Fruit fly (Drosophila melanogaster) whole organism, embryonic: ENCODE data around the gene Vps13D.

Experiments
- Ada2b ChIP-seq: fragments of 200-800 bp; sonication (Bioruptor generic); IDR thresholded peaks from 2 replicates; pipeline ENCODE4 v1.3.6; 2022; ENCODE audit warnings: missing biosample characterization, missing genetic modification characterization
- Antp ChIP-seq: fragments of 200-800 bp; sonication (Bioruptor generic); optimal IDR thresholded peaks from 3 replicates; lab custom pipeline; 2016; ENCODE audit warnings: missing biosample characterization, missing genetic modification characterization
- Bdp1 ChIP-seq: fragments of 200-800 bp; sonication (Bioruptor generic); optimal IDR thresholded peaks from 3 replicates; lab custom pipeline; 2016; ENCODE audit warnings: missing biosample characterization, missing genetic modification characterization
- BtbVII ChIP-seq: fragments of 200-800 bp; sonication (Bioruptor generic); optimal IDR thresholded peaks from 3 replicates; lab custom pipeline; 2017; ENCODE audit warnings: missing biosample characterization, mild to moderate bottlenecking, missing genetic modification characterization
- Bteb2 ChIP-seq: fragments of 200-800 bp; sonication (Bioruptor generic); optimal IDR thresholded peaks from 2 replicates; lab custom pipeline; 2016; ENCODE audit warnings: missing biosample characterization, missing genetic modification characterization
- CG1024 ChIP-seq: fragments of 200-800 bp; sonication (Bioruptor generic); IDR thresholded peaks from 2 replicates; pipeline ENCODE4 v1.3.6; 2022; ENCODE audit warnings: missing biosample characterization, missing genetic modification characterization
- CG10321 ChIP-seq: fragments of 200-800 bp; sonication (Bioruptor generic); IDR thresholded peaks from 2 replicates; pipeline ENCODE4 v1.3.6; 2022; ENCODE audit warnings: missing biosample characterization, missing genetic modification characterization
- CG11560 ChIP-seq: fragments of 200-800 bp; sonication (Bioruptor generic); IDR thresholded peaks from 3 replicates; pipeline ENCODE4 v1.3.6; 2022; ENCODE audit warnings: missing biosample characterization, missing genetic modification characterization
- CG1233 ChIP-seq: fragments of 200-800 bp; sonication (Bioruptor generic); optimal IDR thresholded peaks from 4 replicates; lab custom pipeline; 2018; ENCODE audit warnings: missing biosample characterization, mild to moderate bottlenecking, missing genetic modification characterization
- CG14667 ChIP-seq: fragments of 200-800 bp; sonication (Bioruptor generic); IDR thresholded peaks from 2 replicates; pipeline ENCODE4 v1.3.6; 2022; ENCODE audit warnings: missing biosample characterization, missing genetic modification characterization
- CG14860 ChIP-seq: fragments of 200-800 bp; sonication (Bioruptor generic); IDR thresholded peaks from 3 replicates; pipeline ENCODE4 v1.3.6; 2022; ENCODE audit warnings: missing biosample characterization, missing genetic modification characterization; ENCODE audit not compliant: partially characterized antibody
- CG16813 ChIP-seq: fragments of 200-800 bp; sonication (Bioruptor generic); IDR thresholded peaks from 3 replicates; pipeline ENCODE4 v1.3.6; 2022; ENCODE audit warnings: missing biosample characterization, missing genetic modification characterization; ENCODE audit not compliant: partially characterized antibody
- CG2120 ChIP-seq: fragments of 200-800 bp; sonication (Bioruptor generic); optimal IDR thresholded peaks from 3 replicates; lab custom pipeline; 2016; ENCODE audit warnings: missing biosample characterization, missing genetic modification characterization
- CG2129 ChIP-seq: fragments of 200-800 bp; sonication (Bioruptor generic); IDR thresholded peaks from 2 replicates; pipeline ENCODE4 v1.3.6; 2022; ENCODE audit warnings: missing biosample characterization, missing genetic modification characterization; ENCODE audit not compliant: partially characterized antibody
- CG2678 ChIP-seq: fragments of 200-800 bp; sonication (Bioruptor generic); optimal IDR thresholded peaks from 3 replicates; lab custom pipeline; 2019; ENCODE audit warnings: missing biosample characterization, mild to moderate bottlenecking, missing genetic modification characterization, moderate library complexity
- CG32767 ChIP-seq: fragments of 200-800 bp; sonication (Bioruptor generic); IDR thresholded peaks from 2 replicates; pipeline ENCODE4 v1.3.6; 2022; ENCODE audit warnings: missing biosample characterization, missing genetic modification characterization
- CG4282 ChIP-seq: fragments of 200-800 bp; sonication (Bioruptor generic); optimal IDR thresholded peaks from 2 replicates; lab custom pipeline; 2016; ENCODE audit warnings: missing biosample characterization, missing genetic modification characterization
- CG43689 ChIP-seq: fragments of 200-800 bp; sonication (Bioruptor generic); IDR thresholded peaks from 2 replicates; pipeline ENCODE4 v1.3.6; 2022; ENCODE audit warnings: missing biosample characterization, missing genetic modification characterization
- CG6254 ChIP-seq: fragments of 200-800 bp; sonication (Bioruptor generic); optimal IDR thresholded peaks from 3 replicates; lab custom pipeline; 2017; ENCODE audit warnings: mild to moderate bottlenecking, missing biosample characterization, missing genetic modification reagents, missing genetic modification characterization
- CG6683 ChIP-seq: fragments of 200-800 bp; sonication (Bioruptor generic); optimal IDR thresholded peaks from 2 replicates; lab custom pipeline; 2017; ENCODE audit warnings: missing biosample characterization, mild to moderate bottlenecking, missing genetic modification characterization, missing genetic modification reagents
- CG8281 ChIP-seq: fragments of 200-800 bp; sonication (Bioruptor generic); optimal IDR thresholded peaks from 2 replicates; lab custom pipeline; 2018; ENCODE audit warnings: missing biosample characterization, mild to moderate bottlenecking, missing genetic modification characterization, moderate library complexity
- CG8388 ChIP-seq: fragments of 200-800 bp; sonication (Bioruptor generic); optimal IDR thresholded peaks from 2 replicates; lab custom pipeline; 2019; ENCODE audit warnings: missing biosample characterization, mild to moderate bottlenecking, missing genetic modification characterization, moderate library complexity
- D ChIP-seq, 2 experiments: fragments of 200-800 bp in 1 of 2; fragments of >200 bp in 1 of 2; sonication (Bioruptor generic) in 1 of 2; optimal IDR thresholded peaks; 2 replicates in 1 of 2; 3 replicates in 1 of 2; lab custom pipeline; 2017; ENCODE audit warnings: mild to moderate bottlenecking in 1 of 2, missing biosample characterization in 1 of 2, missing genetic modification characterization in 1 of 2, missing genetic modification reagents in 1 of 2
- D19B ChIP-seq: fragments of 200-800 bp; sonication (Bioruptor generic); optimal IDR thresholded peaks from 2 replicates; lab custom pipeline; 2017; ENCODE audit warnings: missing biosample characterization, mild to moderate bottlenecking, missing genetic modification characterization
- Dfd ChIP-seq, 2 experiments: fragments of >200 bp; optimal IDR thresholded peaks; 2 replicates each; lab custom pipeline; 2017; ENCODE audit warnings: missing biosample characterization in 2 of 2, missing genetic modification characterization in 2 of 2
- Drgx ChIP-seq: fragments of 200-800 bp; sonication (Bioruptor generic); IDR thresholded peaks from 2 replicates; pipeline ENCODE4 v1.3.6; 2022; ENCODE audit warnings: missing biosample characterization, missing genetic modification characterization
- Gsc ChIP-seq: fragments of 200-800 bp; sonication (Bioruptor generic); IDR thresholded peaks from 2 replicates; pipeline ENCODE4 v1.3.6; 2022; ENCODE audit warnings: missing biosample characterization, missing genetic modification characterization
- Hand ChIP-seq: fragments of 200-800 bp; sonication (Bioruptor generic); optimal IDR thresholded peaks from 2 replicates; lab custom pipeline; 2017; ENCODE audit warnings: mild to moderate bottlenecking, missing biosample characterization, missing genetic modification reagents, missing genetic modification characterization
- HmgZ ChIP-seq: fragments of 200-800 bp; sonication (Bioruptor generic); optimal IDR thresholded peaks from 2 replicates; lab custom pipeline; 2018; ENCODE audit warnings: missing biosample characterization, mild to moderate bottlenecking, missing genetic modification characterization
- Rfx ChIP-seq: fragments of 200-800 bp; sonication (Bioruptor generic); IDR thresholded peaks from 2 replicates; pipeline ENCODE4 v1.3.6; 2022; ENCODE audit warnings: missing biosample characterization, missing genetic modification characterization
- Scr ChIP-seq: fragments of 200-800 bp; sonication (Bioruptor generic); IDR thresholded peaks from 2 replicates; pipeline ENCODE4 v1.3.6; 2022; ENCODE audit warnings: missing biosample characterization, missing genetic modification characterization; ENCODE audit not compliant: partially characterized antibody
- bsh ChIP-seq, 2 experiments: fragments of 200-800 bp; sonication (Bioruptor generic); optimal IDR thresholded peaks; 2 replicates each; lab custom pipeline; 2017 to 2018; ENCODE audit warnings: mild to moderate bottlenecking in 2 of 2, missing biosample characterization in 2 of 2, missing genetic modification characterization in 2 of 2, moderate library complexity in 1 of 2
- cwo ChIP-seq: fragments of 200-800 bp; sonication (Bioruptor generic); optimal IDR thresholded peaks from 3 replicates; lab custom pipeline; 2017; ENCODE audit warnings: missing biosample characterization, missing genetic modification characterization, mild to moderate bottlenecking, moderate library complexity, missing genetic modification reagents
- en ChIP-seq: fragments of 200-800 bp; sonication (Bioruptor generic); optimal IDR thresholded peaks from 2 replicates; lab custom pipeline; 2016; ENCODE audit warnings: missing biosample characterization, missing genetic modification characterization
- fd96Cb ChIP-seq: fragments of 200-800 bp; sonication (Bioruptor generic); optimal IDR thresholded peaks from 2 replicates; lab custom pipeline; 2018; ENCODE audit warnings: missing biosample characterization, mild to moderate bottlenecking, missing genetic modification characterization, moderate library complexity
- gsb-n ChIP-seq: fragments of 200-800 bp; sonication (Bioruptor generic); optimal IDR thresholded peaks from 3 replicates; lab custom pipeline; 2018; ENCODE audit warnings: missing biosample characterization, mild to moderate bottlenecking, missing genetic modification characterization
- ham ChIP-seq: fragments of 200-800 bp; sonication (Bioruptor generic); IDR thresholded peaks from 2 replicates; pipeline ENCODE4 v1.3.6; 2022; ENCODE audit warnings: missing biosample characterization, missing genetic modification characterization
- hth ChIP-seq: fragments of >200 bp; optimal IDR thresholded peaks from 2 replicates; lab custom pipeline; 2017; ENCODE audit warnings: inconsistent platforms
- lbe ChIP-seq: fragments of 200-800 bp; sonication (Bioruptor generic); optimal IDR thresholded peaks from 2 replicates; lab custom pipeline; 2016; ENCODE audit warnings: missing biosample characterization, mild to moderate bottlenecking, missing genetic modification characterization
- nau ChIP-seq: fragments of 200-800 bp; sonication (Bioruptor generic); optimal IDR thresholded peaks from 3 replicates; lab custom pipeline; 2017; ENCODE audit warnings: missing biosample characterization, mild to moderate bottlenecking, missing genetic modification characterization, missing genetic modification reagents
- onecut ChIP-seq: fragments of 200-800 bp; sonication (Bioruptor generic); IDR thresholded peaks from 2 replicates; pipeline ENCODE4 v1.3.6; 2022; ENCODE audit warnings: missing biosample characterization, missing genetic modification characterization
- pb ChIP-seq: fragments of 200-800 bp; sonication (Bioruptor generic); optimal IDR thresholded peaks from 3 replicates; lab custom pipeline; 2016; ENCODE audit warnings: missing biosample characterization, missing genetic modification characterization
- pho ChIP-seq: fragments of 200-800 bp; sonication (Bioruptor generic); optimal IDR thresholded peaks from 2 replicates; lab custom pipeline; 2016; ENCODE audit warnings: missing biosample characterization, missing genetic modification characterization
- pzg ChIP-seq: fragments of 200-800 bp; sonication (Bioruptor generic); optimal IDR thresholded peaks from 3 replicates; lab custom pipeline; 2018; ENCODE audit warnings: missing biosample characterization, mild to moderate bottlenecking, missing genetic modification characterization, moderate library complexity
- sim ChIP-seq: fragments of 200-800 bp; sonication (Bioruptor generic); IDR thresholded peaks from 2 replicates; pipeline ENCODE4 v1.3.6; 2022; ENCODE audit warnings: missing biosample characterization, missing genetic modification characterization
- slou ChIP-seq: fragments of 200-800 bp; sonication (Bioruptor generic); optimal IDR thresholded peaks from 3 replicates; lab custom pipeline; 2016; ENCODE audit warnings: missing biosample characterization, missing genetic modification characterization
- tll ChIP-seq, 2 experiments: fragments of 200-800 bp in 1 of 2; fragments of >200 bp in 1 of 2; sonication (Bioruptor generic) in 1 of 2; optimal IDR thresholded peaks; 2 replicates each; lab custom pipeline; 2017 to 2019; ENCODE audit warnings: missing biosample characterization in 2 of 2, missing genetic modification characterization in 2 of 2, mild to moderate bottlenecking in 1 of 2, moderate library complexity in 1 of 2
- trem ChIP-seq: fragments of 200-800 bp; optimal IDR thresholded peaks from 3 replicates; lab custom pipeline; 2019; ENCODE audit warnings: missing biosample characterization, mild to moderate bottlenecking, missing genetic modification characterization, moderate library complexity
- wor ChIP-seq: fragments of 200-800 bp; sonication (Bioruptor generic); IDR thresholded peaks from 2 replicates; pipeline ENCODE4 v1.3.6; 2022; ENCODE audit warnings: missing biosample characterization, missing genetic modification characterization

Gene Vps13D

dm6 chr3L:12772740-12773686 lies 18.2 kb downstream of the Vps13D start, which contains the start of gene Hip1 (continued):
- no peak for TF ChIP-seq Dfd (GFP tag; optimal IDR thresholded peaks at IDR 0.05; lab: Kevin White, UChicago)
- TF ChIP-seq bsh (GFP tag; optimal IDR thresholded peaks at IDR 0.05; lab: Kevin White, UChicago), result no peak
- no peak for TF ChIP-seq Drgx
- TF ChIP-seq pb (GFP tag; lab: Kevin White, UChicago), result no peak
- no peak for TF ChIP-seq CG32767
- no peak for TF ChIP-seq nau (GFP tag; lab: Kevin White, UChicago)
- TF ChIP-seq trem, result no peak
- no peak for TF ChIP-seq tll (GFP tag; optimal IDR thresholded peaks at IDR 0.05; lab: Kevin White, UChicago)
- TF ChIP-seq Bteb2, result no peak
- TF ChIP-seq CG2678 (tag; lab: Kevin White, UChicago), result no peak
- TF ChIP-seq CG16813, result peak; percentile 80
- no peak for TF ChIP-seq CG6254 (GFP tag; lab: Kevin White, UChicago)
- no peak for TF ChIP-seq CG43689 (GFP tag; lab: Robert Waterston, UW)
- TF ChIP-seq CG1233, result no peak
- no peak for TF ChIP-seq gsb-n
- TF ChIP-seq CG2129, result peak; percentile 61
- no peak for TF ChIP-seq D19B
- TF ChIP-seq slou (GFP tag; lab: Kevin White, UChicago), result no peak
- TF ChIP-seq Bdp1 (GFP tag; lab: Kevin White, UChicago), result no peak
- no peak for TF ChIP-seq CG4282 (GFP tag; lab: Kevin White, UChicago)
- TF ChIP-seq Antp (GFP tag; lab: Kevin White, UChicago), result no peak
- TF ChIP-seq sim (GFP tag; lab: Robert Waterston, UW), result no peak
- TF ChIP-seq CG10321, result no peak
- peak; percentile 88 for TF ChIP-seq Scr (GFP tag; lab: Robert Waterston, UW)
- no peak for TF ChIP-seq Rfx (GFP tag; lab: Robert Waterston, UW)
- TF ChIP-seq ham (GFP tag; lab: Robert Waterston, UW), result no peak
- TF ChIP-seq CG14667 (GFP tag; lab: Robert Waterston, UW), result no peak
- no peak for TF ChIP-seq HmgZ (tag; lab: Kevin White, UChicago)
- peak; percentile 70 for TF ChIP-seq pzg (GFP tag; lab: Kevin White, UChicago)
- peak; percentile 73 for TF ChIP-seq CG8281 (tag; lab: Kevin White, UChicago)
- no peak for TF ChIP-seq fd96Cb (tag; lab: Kevin White, UChicago)
- TF ChIP-seq D (optimal IDR thresholded peaks at IDR 0.05; lab: Kevin White, UChicago), result no peak
- TF ChIP-seq D (GFP tag; optimal IDR thresholded peaks at IDR 0.05; lab: Kevin White, UChicago), result no peak
- TF ChIP-seq onecut (GFP tag; lab: Robert Waterston, UW), result no peak
- no peak for TF ChIP-seq lbe (GFP tag; lab: Kevin White, UChicago)
- no peak for TF ChIP-seq CG2120
- no peak for TF ChIP-seq CG1024 (GFP tag; lab: Robert Waterston, UW)
- TF ChIP-seq en (GFP tag; lab: Kevin White, UChicago), result no peak
- TF ChIP-seq CG8388, result no peak
- peak; percentile 78 for TF ChIP-seq CG14860 (GFP tag; lab: Robert Waterston, UW)
- no peak for TF ChIP-seq Ada2b
- no peak for TF ChIP-seq hth
- no peak for TF ChIP-seq Hand
- no peak for TF ChIP-seq CG11560 (tag; lab: Robert Waterston, UW)
- no peak for TF ChIP-seq pho (GFP tag; lab: Kevin White, UChicago)
- no peak for TF ChIP-seq cwo
- no peak for TF ChIP-seq BtbVII (GFP tag; lab: Kevin White, UChicago)
- TF ChIP-seq wor (GFP tag; lab: Robert Waterston, UW), result no peak
- no peak for TF ChIP-seq Gsc
- TF ChIP-seq CG6683 (GFP tag; lab: Kevin White, UChicago), result no peak
